Worm (Caenorhabditis elegans) whole organism, young adult: Measurements from ENCODE around the gene flp-17.

Experiments used
- F49E8.2 ChIP-seq: sonication (generic microtip); optimal IDR thresholded peaks from 3 replicates; lab custom pipeline; 2017; ENCODE audit warnings: missing genetic modification characterization, mild to moderate bottlenecking, missing compliant biosample characterization, antibody characterized with exemption, moderate library complexity; ENCODE audit not compliant: insufficient read depth
- K11D2.4 ChIP-seq: fragments of 200-800 bp; sonication (Bioruptor generic); IDR thresholded peaks from 2 replicates; pipeline ENCODE4 v1.3.6; 2022; ENCODE audit warnings: missing genetic modification reagents, missing genetic modification characterization, missing compliant biosample characterization
- T26A5.8 ChIP-seq: sonication (generic microtip); optimal IDR thresholded peaks from 2 replicates; lab custom pipeline; 2016; ENCODE audit warnings: missing genetic modification characterization, missing compliant biosample characterization
- aptf-2 ChIP-seq: fragments of 200-800 bp; sonication (Bioruptor generic); conservative IDR thresholded peaks from 2 replicates; pipeline ENCODE4 v1.3.6; 2022; ENCODE audit warnings: missing genetic modification reagents, missing genetic modification characterization, missing compliant biosample characterization
- ccch-3 ChIP-seq: fragments of 200-800 bp; sonication (Bioruptor generic); optimal IDR thresholded peaks from 2 replicates; lab custom pipeline; 2018; ENCODE audit warnings: mild to moderate bottlenecking, missing genetic modification characterization, missing compliant biosample characterization
- chd-7 ChIP-seq: sonication (generic microtip); optimal IDR thresholded peaks from 2 replicates; lab custom pipeline; 2016; ENCODE audit warnings: mild to moderate bottlenecking, missing genetic modification characterization, moderate library complexity, missing compliant biosample characterization
- dox-1 ChIP-seq: fragments of 200-800 bp; sonication (Bioruptor generic); IDR thresholded peaks from 2 replicates; pipeline ENCODE4 v1.3.6; 2022; ENCODE audit warnings: missing genetic modification reagents, missing genetic modification characterization, missing compliant biosample characterization
- hlh-12 ChIP-seq: sonication (generic microtip); optimal IDR thresholded peaks from 2 replicates; lab custom pipeline; 2016; ENCODE audit warnings: missing genetic modification characterization, missing compliant biosample characterization
- madf-10 ChIP-seq: sonication (generic microtip); optimal IDR thresholded peaks from 2 replicates; lab custom pipeline; 2016; ENCODE audit warnings: mild to moderate bottlenecking, missing genetic modification characterization, missing compliant biosample characterization
- mel-28 ChIP-seq: sonication (generic microtip); optimal IDR thresholded peaks from 2 replicates; lab custom pipeline; 2016; ENCODE audit warnings: borderline replicate concordance, mild to moderate bottlenecking, missing genetic modification characterization, missing compliant biosample characterization
- tbp1 ChIP-seq: fragments of 200-800 bp; sonication (Bioruptor generic); optimal IDR thresholded peaks from 2 replicates; lab custom pipeline; 2018; ENCODE audit warnings: mild to moderate bottlenecking, missing genetic modification characterization, missing compliant biosample characterization
- unc-130 ChIP-seq: sonication (generic microtip); optimal IDR thresholded peaks from 2 replicates; lab custom pipeline; 2016; ENCODE audit warnings: missing genetic modification reagents, missing genetic modification characterization, missing compliant biosample characterization
- unc-62 ChIP-seq: fragments of 150-350 bp; optimal IDR thresholded peaks from 2 replicates; lab custom pipeline; 2014; ENCODE audit warnings: missing biosample characterization, missing genetic modification reagents, missing genetic modification characterization
- zfh-2 ChIP-seq: fragments of 200-800 bp; sonication (Bioruptor generic); conservative IDR thresholded peaks from 2 replicates; pipeline ENCODE4 v1.3.6; 2022; ENCODE audit warnings: missing genetic modification reagents, missing genetic modification characterization, missing compliant biosample characterization

DNA sequence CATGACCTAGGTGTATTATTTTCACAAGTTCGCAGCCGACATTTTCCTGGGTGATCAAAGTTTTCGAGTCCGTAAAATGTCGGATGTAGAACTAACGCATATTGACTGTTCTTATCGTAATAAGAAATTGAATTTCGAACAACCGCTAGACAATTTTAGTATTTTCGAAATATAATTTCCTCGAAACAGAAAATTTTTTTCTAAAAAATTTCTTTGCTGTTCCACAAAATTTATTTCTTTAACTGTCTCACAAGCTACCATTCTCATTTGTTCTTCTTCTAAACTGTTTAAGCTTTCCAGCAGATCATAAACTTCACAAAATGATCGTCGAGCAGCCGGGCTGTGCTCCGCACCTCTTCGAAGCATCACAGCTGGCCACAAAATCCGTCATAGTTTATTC lies 15.5 kb downstream of the flp-17 start, which contains the start of gene C52D10.3:
- TF ChIP-seq mel-28 (no peak), T26A5.8 (tag; lab: Kevin White, UChicago) (no peak), hlh-12 (tag; lab: Kevin White, UChicago) (no peak), ccch-3 (no peak), K11D2.4 (no peak), madf-10 (tag; lab: Kevin White, UChicago) (no peak), zfh-2 (GFP tag; lab: Robert Waterston, UW) (no peak), aptf-2 (GFP tag; lab: Robert Waterston, UW) (no peak), F49E8.2 (tag; lab: Kevin White, UChicago) (no peak), chd-7 (tag; lab: Kevin White, UChicago) (no peak), tbp1 (no peak), unc-62 (GFP tag; lab: Kevin White, UChicago) (no peak), dox-1 (GFP tag; lab: Robert Waterston, UW) (no peak), unc-130 (no peak)
